Worm (Caenorhabditis elegans) whole organism, late embryonic: ENCODE results near the gene C29F9.6.

Experiments
- ceh-45 ChIP-seq: fragments of 200-800 bp; sonication (Bioruptor generic); IDR thresholded peaks from 2 replicates; pipeline ENCODE4 v1.3.6; 2022; ENCODE audit warnings: missing genetic modification reagents, missing genetic modification characterization, missing compliant biosample characterization
- pag-3 ChIP-seq: sonication (generic microtip); optimal IDR thresholded peaks from 2 replicates; lab custom pipeline; 2016; ENCODE audit warnings: missing compliant biosample characterization, missing genetic modification characterization, borderline replicate concordance
- pha-2 ChIP-seq: sonication (generic microtip); optimal IDR thresholded peaks from 2 replicates; lab custom pipeline; 2017; ENCODE audit warnings: mild to moderate bottlenecking, missing genetic modification characterization, missing compliant biosample characterization
- pha-4 ChIP-seq: fragments of 150-350 bp; optimal IDR thresholded peaks from 2 replicates; lab custom pipeline; 2018; ENCODE audit warnings: missing biosample characterization, missing genetic modification reagents, missing genetic modification characterization
- unc-86 ChIP-seq: sonication (generic microtip); optimal IDR thresholded peaks from 2 replicates; lab custom pipeline; 2016; ENCODE audit warnings: missing genetic modification characterization, missing compliant biosample characterization

ce11 chrIII:146369-146768, 31.7 kb downstream of the C29F9.6 start, which contains the start of gene fbxb-84:
- TF ChIP-seq ceh-45 (GFP tag; lab: Robert Waterston, UW) (no peak), pha-4 (no peak), unc-86 (no peak), pha-2 (tag; lab: Kevin White, UChicago) (no peak), pag-3 (tag; lab: Kevin White, UChicago) (no peak)
